Fruit fly (Drosophila melanogaster): ENCODE results near the gene Mnt.

Gene Mnt

dm6 chrX:3742002-3742722 lies 70.6 kb downstream of the Mnt start (continued):
- TF ChIP-seq kah (GFP tag; optimal IDR thresholded peaks at IDR 0.05), result peak; percentile 96
- TF ChIP-seq ato (GFP tag; IDR thresholded peaks at IDR 0.05; ENCODE audit: partially characterized antibody), result no peak; the same call in 1 of the 2 replicates
- TF ChIP-seq CG10147 (GFP tag; optimal IDR thresholded peaks at IDR 0.05), result peak; percentile 98
- peak; percentile 99 for TF ChIP-seq gcm2 (GFP tag; optimal IDR thresholded peaks at IDR 0.05)
- TF ChIP-seq vfl (GFP tag; optimal IDR thresholded peaks at IDR 0.05), result peak; percentile 99
- TF ChIP-seq rib (GFP tag; IDR thresholded peaks at IDR 0.05), result peak; percentile 99
- peak; percentile 99 for TF ChIP-seq CG2202 (tag; optimal IDR thresholded peaks at IDR 0.05)
- TF ChIP-seq CG5953 (GFP tag; IDR thresholded peaks at IDR 0.05), result peak; percentile 99
- TF ChIP-seq CG6654 (GFP tag; optimal IDR thresholded peaks at IDR 0.05), result peak; percentile 95
- peak; percentile 99 for TF ChIP-seq CG10654 (GFP tag; optimal IDR thresholded peaks at IDR 0.05)
- peak; percentile 100 for TF ChIP-seq az2 (GFP tag; optimal IDR thresholded peaks at IDR 0.05)
- TF ChIP-seq Dref (GFP tag; IDR thresholded peaks at IDR 0.05), result peak; percentile 54
- TF ChIP-seq Hr39 (optimal IDR thresholded peaks at IDR 0.05), result no peak
- peak; percentile 99 for TF ChIP-seq CG30431 (GFP tag; optimal IDR thresholded peaks at IDR 0.05)
- TF ChIP-seq Camta (GFP tag; optimal IDR thresholded peaks at IDR 0.05), result peak; percentile 99
- peak; percentile 99 for TF ChIP-seq maf-S (GFP tag; optimal IDR thresholded peaks at IDR 0.05)
- TF ChIP-seq D19A (tag; optimal IDR thresholded peaks at IDR 0.05), result peak; percentile 98
- TF ChIP-seq crol (GFP tag; IDR thresholded peaks at IDR 0.05), result peak; percentile 85
- peak; percentile 99 for TF ChIP-seq CrebB (tag; optimal IDR thresholded peaks at IDR 0.05)
- TF ChIP-seq dm (GFP tag; optimal IDR thresholded peaks at IDR 0.05), result peak; percentile 99
- TF ChIP-seq CG32772 (GFP tag; IDR thresholded peaks at IDR 0.05), result peak; percentile 99
- TF ChIP-seq Scr (GFP tag; IDR thresholded peaks at IDR 0.05; ENCODE audit: partially characterized antibody), result 0 out of 2 replicates have a peak, but pooled peaks have one; percentile 18
- TF ChIP-seq CG7372 (GFP tag; IDR thresholded peaks at IDR 0.05), result peak; percentile 99
- TF ChIP-seq hb (GFP tag; IDR thresholded peaks at IDR 0.05; ENCODE audit: partially characterized antibody), result 0 out of 3 replicates have a peak, but pooled peaks have one; percentile 37
- TF ChIP-seq Abd-B (GFP tag; optimal IDR thresholded peaks at IDR 0.05), result peak; percentile 99
- TF ChIP-seq gro (GFP tag; optimal IDR thresholded peaks at IDR 0.05), result peak; percentile 99
- peak; percentile 91 for TF ChIP-seq CG17802 (tag; optimal IDR thresholded peaks at IDR 0.05)
- TF ChIP-seq fd102C (GFP tag; optimal IDR thresholded peaks at IDR 0.05), result peak; percentile 97
- peak; percentile 99 for TF ChIP-seq klu (GFP tag; IDR thresholded peaks at IDR 0.05)
- TF ChIP-seq CG12071 (GFP tag; optimal IDR thresholded peaks at IDR 0.05), result peak; percentile 99
- peak; percentile 100 for TF ChIP-seq NFAT (GFP tag; IDR thresholded peaks at IDR 0.05)
- TF ChIP-seq CG15514 (GFP tag; optimal IDR thresholded peaks at IDR 0.05), result peak; percentile 96
- peak; percentile 99 for TF ChIP-seq odd (GFP tag; optimal IDR thresholded peaks at IDR 0.05)
- peak; percentile 95 for TF ChIP-seq ash1 (GFP tag; optimal IDR thresholded peaks at IDR 0.05)
- peak; percentile 99 for TF ChIP-seq HLH54F (GFP tag; optimal IDR thresholded peaks at IDR 0.05)
- TF ChIP-seq gcm (GFP tag; optimal IDR thresholded peaks at IDR 0.05), result peak; percentile 99
- peak; percentile 99 for TF ChIP-seq zfh2 (GFP tag; optimal IDR thresholded peaks at IDR 0.05)
- TF ChIP-seq CG4404 (GFP tag; IDR thresholded peaks at IDR 0.05), result peak; percentile 99
- peak; percentile 99 for TF ChIP-seq CG13894 (tag; optimal IDR thresholded peaks at IDR 0.05)
- TF ChIP-seq Oaz (GFP tag; IDR thresholded peaks at IDR 0.05), result peak; percentile 99
- TF ChIP-seq CG9932 (GFP tag; IDR thresholded peaks at IDR 0.05), result peak; percentile 100
- peak; percentile 95 for TF ChIP-seq Nf-YC (tag; optimal IDR thresholded peaks at IDR 0.05)
- peak; percentile 99 for TF ChIP-seq B-H1 (GFP tag; IDR thresholded peaks at IDR 0.05)
- peak; percentile 97 for TF ChIP-seq Doc2 (GFP tag; IDR thresholded peaks at IDR 0.05)
- TF ChIP-seq ERR (GFP tag; optimal IDR thresholded peaks at IDR 0.05), result peak; percentile 99
- TF ChIP-seq Stat92E (GFP tag; optimal IDR thresholded peaks at IDR 0.05), result peak in 1 of 3 experiments; percentile 97
- TF ChIP-seq nerfin-2 (GFP tag; IDR thresholded peaks at IDR 0.05; ENCODE audit: partially characterized antibody), result no peak
- TF ChIP-seq pzg (GFP tag; optimal IDR thresholded peaks at IDR 0.05), result peak; percentile 46
- peak; percentile 99 for TF ChIP-seq mam (GFP tag; optimal IDR thresholded peaks at IDR 0.05)
